Worm (Caenorhabditis elegans) whole organism, young adult: ENCODE measurements around the gene C17G1.2.
A peak's percentile ranks its signal among the peaks of the same experiment; 100 is the strongest.

ENCODE experiments used
- B0035.1 ChIP-seq: sonication (generic microtip); optimal IDR thresholded peaks from 2 replicates; lab custom pipeline; 2016; ENCODE audit warnings: missing genetic modification characterization, mild to moderate bottlenecking, missing compliant biosample characterization, missing genotype, missing genetic modification reagents
- F39B2.1 ChIP-seq: fragments of 200-800 bp; sonication (Bioruptor generic); IDR thresholded peaks from 2 replicates; pipeline ENCODE4 v1.3.6; 2022; ENCODE audit warnings: missing genetic modification reagents, missing genetic modification characterization, missing compliant biosample characterization
- ama-1 ChIP-seq, 3 experiments: fragments of 150-350 bp in 1 of 3; sonication (generic microtip) in 2 of 3; optimal IDR thresholded peaks; 2 replicates each; lab custom pipeline; 2014 to 2018; ENCODE audit warnings: missing biosample characterization in 2 of 3, missing genetic modification characterization in 2 of 3, missing genetic modification reagents in 2 of 3
- ceh-79 ChIP-seq: sonication (generic microtip); optimal IDR thresholded peaks from 2 replicates; lab custom pipeline; 2017; ENCODE audit warnings: mild to moderate bottlenecking, missing genetic modification characterization, missing compliant biosample characterization
- lag-1 ChIP-seq: fragments of 200-800 bp; sonication (Bioruptor generic); IDR thresholded peaks from 2 replicates; pipeline ENCODE4 v1.3.6; 2022; ENCODE audit warnings: missing genetic modification reagents, missing genetic modification characterization, missing compliant biosample characterization
- madf-10 ChIP-seq: sonication (generic microtip); optimal IDR thresholded peaks from 2 replicates; lab custom pipeline; 2016; ENCODE audit warnings: mild to moderate bottlenecking, missing genetic modification characterization, missing compliant biosample characterization
- nfyb-1 ChIP-seq: fragments of 200-800 bp; sonication (Bioruptor generic); IDR thresholded peaks from 2 replicates; pipeline ENCODE4 v1.3.6; 2022; ENCODE audit warnings: missing genetic modification reagents, missing genetic modification characterization, missing compliant biosample characterization
- nhr-90 ChIP-seq: sonication (generic microtip); optimal IDR thresholded peaks from 2 replicates; lab custom pipeline; 2016; ENCODE audit warnings: missing genotype, mild to moderate bottlenecking, missing genetic modification characterization, missing compliant biosample characterization
- pha-4 ChIP-seq: fragments of 150-350 bp; sonication (generic microtip); optimal IDR thresholded peaks from 2 replicates; lab custom pipeline; 2014; ENCODE audit warnings: missing biosample characterization, missing genetic modification reagents, missing genetic modification characterization
- snpc-1.1 ChIP-seq: sonication (generic microtip); optimal IDR thresholded peaks from 2 replicates; lab custom pipeline; 2017; ENCODE audit warnings: missing genetic modification characterization, mild to moderate bottlenecking, missing compliant biosample characterization, antibody characterized with exemption, moderate library complexity, missing genotype, missing genetic modification reagents; ENCODE audit not compliant: insufficient read depth
- snpc-4 ChIP-seq, 5 experiments: fragments of 150-350 bp in 1 of 5; sonication (generic microtip) in 4 of 5; optimal IDR thresholded peaks; 2 replicates each; lab custom pipeline; 2014 to 2018; ENCODE audit warnings: missing genetic modification characterization in 5 of 5, missing biosample characterization in 3 of 5, antibody characterized with exemption in 2 of 5, mild to moderate bottlenecking in 2 of 5, missing compliant biosample characterization in 2 of 5, missing genotype in 2 of 5, moderate library complexity in 2 of 5, missing genetic modification reagents in 1 of 5

- TF ChIP-seq ama-1 (optimal IDR thresholded peaks at IDR 0.05; lab: Kevin White, UChicago) (no peak), ama-1 (GFP tag; optimal IDR thresholded peaks at IDR 0.05; lab: Kevin White, UChicago) (no peak), lag-1 (GFP tag; lab: Robert Waterston, UW) (no peak), nhr-90 (tag; lab: Kevin White, UChicago) (peak; percentile 61), nfyb-1 (GFP tag; lab: Robert Waterston, UW) (peak; percentile 83), B0035.1 (tag; lab: Kevin White, UChicago) (no peak), snpc-4 (GFP tag; optimal IDR thresholded peaks at IDR 0.05; lab: Kevin White, UChicago) (no peak), snpc-4 (tag; optimal IDR thresholded peaks at IDR 0.05; lab: Kevin White, UChicago) (peak in 3 of 4 experiments; percentile 64 to 70 (median 64)), snpc-1.1 (no peak), pha-4 (no peak), F39B2.1 (GFP tag; lab: Robert Waterston, UW) (no peak), madf-10 (tag; lab: Kevin White, UChicago) (peak; percentile 82), ceh-79 (no peak)
Observed at ce11 chrX:9958561-9958960, 37.2 kb downstream of the C17G1.2 start, which contains the start of gene ZC506.1.
